Worm (Caenorhabditis elegans) whole organism, L4 larva: ENCODE results near the gene srx-68.

Experiments used
- F26F4.8 ChIP-seq: fragments of 200-800 bp; sonication (Bioruptor generic); conservative IDR thresholded peaks from 2 replicates; pipeline ENCODE4 v1.3.6; 2022; ENCODE audit warnings: missing genetic modification characterization, missing compliant biosample characterization
- R02D3.7 ChIP-seq: fragments of 150-350 bp; sonication (generic microtip); optimal IDR thresholded peaks from 3 replicates; lab custom pipeline; 2014; ENCODE audit warnings: missing biosample characterization, missing genetic modification characterization
- T20F7.1 ChIP-seq: fragments of 200-800 bp; sonication (Bioruptor generic); optimal IDR thresholded peaks from 2 replicates; lab custom pipeline; 2018; ENCODE audit warnings: mild to moderate bottlenecking, missing genetic modification characterization, missing compliant biosample characterization
- ZK337.2 ChIP-seq: fragments of 200-800 bp; sonication (Bioruptor generic); IDR thresholded peaks from 2 replicates; pipeline ENCODE4 v1.3.6; 2022; ENCODE audit warnings: missing genetic modification reagents, missing genetic modification characterization, missing compliant biosample characterization
- ZK546.5 ChIP-seq, 2 experiments: sonication (generic microtip); optimal IDR thresholded peaks; 2 replicates each; lab custom pipeline; 2017; ENCODE audit warnings: missing biosample characterization in 2 of 2, missing genetic modification characterization in 2 of 2
- aha-1 ChIP-seq: fragments of 150-350 bp; peaks from one replicate; lab custom pipeline; 2014; ENCODE audit warnings: missing biosample characterization, missing genetic modification characterization
- ceh-32 ChIP-seq: sonication (generic microtip); optimal IDR thresholded peaks from 2 replicates; lab custom pipeline; 2016; ENCODE audit warnings: mild to moderate bottlenecking, missing genetic modification characterization, missing compliant biosample characterization; ENCODE audit not compliant: poor library complexity
- ceh-44 ChIP-seq: fragments of 200-800 bp; sonication (Bioruptor generic); IDR thresholded peaks from 2 replicates; pipeline ENCODE4 v1.3.6; 2022; ENCODE audit warnings: missing genetic modification reagents, missing genetic modification characterization, missing compliant biosample characterization
- ceh-62 ChIP-seq: sonication (generic microtip); optimal IDR thresholded peaks from 2 replicates; lab custom pipeline; 2017; ENCODE audit warnings: missing biosample characterization, missing genetic modification characterization
- ces-1 ChIP-seq: fragments of 150-350 bp; sonication (generic microtip); optimal IDR thresholded peaks from 4 replicates; lab custom pipeline; 2014; ENCODE audit warnings: missing biosample characterization, missing genetic modification reagents, missing genetic modification characterization
- dmd-9 ChIP-seq: fragments of 200-800 bp; sonication (Bioruptor generic); IDR thresholded peaks from 2 replicates; pipeline ENCODE4 v1.3.6; 2022; ENCODE audit warnings: missing genetic modification reagents, missing genetic modification characterization, missing compliant biosample characterization
- duxl-1 ChIP-seq: sonication (generic microtip); optimal IDR thresholded peaks from 2 replicates; lab custom pipeline; 2016; ENCODE audit warnings: mild to moderate bottlenecking, missing genetic modification characterization, moderate library complexity, missing compliant biosample characterization; ENCODE audit not compliant: poor library complexity
- dve-1 ChIP-seq: sonication (generic microtip); optimal IDR thresholded peaks from 2 replicates; lab custom pipeline; 2017; ENCODE audit warnings: antibody characterized with exemption, mild to moderate bottlenecking, missing genetic modification characterization, missing compliant biosample characterization; ENCODE audit not compliant: insufficient read depth
- egl-43 ChIP-seq: fragments of 200-800 bp; sonication (Bioruptor generic); IDR thresholded peaks from 2 replicates; pipeline ENCODE4 v1.3.6; 2022; ENCODE audit warnings: missing genetic modification reagents, missing genetic modification characterization, missing compliant biosample characterization
- lin-1 ChIP-seq: fragments of 200-800 bp; sonication (Bioruptor generic); IDR thresholded peaks from 2 replicates; pipeline ENCODE4 v1.3.6; 2022; ENCODE audit warnings: missing genetic modification reagents, missing genetic modification characterization, missing compliant biosample characterization
- mdl-1 ChIP-seq, 2 experiments: fragments of 150-350 bp in 1 of 2; sonication (generic microtip) in 1 of 2; optimal IDR thresholded peaks; 2 replicates each; lab custom pipeline; 2014 to 2017; ENCODE audit warnings: missing biosample characterization in 2 of 2, missing genetic modification characterization in 2 of 2
- mep-1 ChIP-seq: fragments of 150-350 bp; sonication (generic microtip); optimal IDR thresholded peaks from 3 replicates; lab custom pipeline; 2014; ENCODE audit warnings: missing biosample characterization, missing genetic modification characterization
- nhr-237 ChIP-seq: sonication (generic microtip); optimal IDR thresholded peaks from 2 replicates; lab custom pipeline; 2017; ENCODE audit warnings: missing biosample characterization, missing genetic modification characterization
- nhr-28 ChIP-seq: fragments of 150-350 bp; optimal IDR thresholded peaks from 2 replicates; lab custom pipeline; 2014; ENCODE audit warnings: missing biosample characterization, missing genetic modification characterization
- nhr-41 ChIP-seq: fragments of 200-800 bp; sonication (Bioruptor generic); IDR thresholded peaks from 2 replicates; pipeline ENCODE4 v1.3.6; 2022; ENCODE audit warnings: missing genetic modification reagents, missing genetic modification characterization, missing compliant biosample characterization
- nhr-42 ChIP-seq: fragments of 200-800 bp; sonication (Bioruptor generic); IDR thresholded peaks from 2 replicates; pipeline ENCODE4 v1.3.6; 2022; ENCODE audit warnings: missing genetic modification characterization, missing compliant biosample characterization
- nhr-48 ChIP-seq: sonication (generic microtip); optimal IDR thresholded peaks from 2 replicates; lab custom pipeline; 2016; ENCODE audit warnings: mild to moderate bottlenecking, missing genetic modification characterization, missing compliant biosample characterization
- nhr-6 ChIP-seq: fragments of 150-350 bp; optimal IDR thresholded peaks from 2 replicates; lab custom pipeline; 2014; ENCODE audit warnings: missing biosample characterization, missing genetic modification characterization
- nhr-76 ChIP-seq: fragments of 150-350 bp; optimal IDR thresholded peaks from 2 replicates; lab custom pipeline; 2014; ENCODE audit warnings: missing biosample characterization, missing genetic modification characterization
- nhr-77 ChIP-seq: fragments of 150-350 bp; optimal IDR thresholded peaks from 2 replicates; lab custom pipeline; 2014; ENCODE audit warnings: missing biosample characterization, missing genetic modification characterization
- php-3 ChIP-seq: fragments of 200-800 bp; sonication (Bioruptor generic); IDR thresholded peaks from 2 replicates; pipeline ENCODE4 v1.3.6; 2022; ENCODE audit warnings: missing genetic modification reagents, missing genetic modification characterization, missing compliant biosample characterization
- pqm-1 ChIP-seq: sonication (generic microtip); optimal IDR thresholded peaks from 2 replicates; lab custom pipeline; 2017; ENCODE audit warnings: missing biosample characterization, missing genetic modification characterization
- saeg-2 ChIP-seq: fragments of 200-800 bp; sonication (Bioruptor generic); IDR thresholded peaks from 2 replicates; pipeline ENCODE4 v1.3.6; 2022; ENCODE audit warnings: missing genetic modification reagents, missing genetic modification characterization, missing compliant biosample characterization
- sdz-12 ChIP-seq: fragments of 200-800 bp; sonication (Bioruptor generic); optimal IDR thresholded peaks from 2 replicates; lab custom pipeline; 2018; ENCODE audit warnings: mild to moderate bottlenecking, missing genetic modification characterization, missing compliant biosample characterization
- set-16 ChIP-seq: fragments of 200-800 bp; sonication (Bioruptor generic); IDR thresholded peaks from 2 replicates; pipeline ENCODE4 v1.3.6; 2022; ENCODE audit warnings: missing genetic modification reagents, missing genetic modification characterization, missing compliant biosample characterization
- snpc-1.2 ChIP-seq: fragments of 200-800 bp; sonication (Bioruptor generic); IDR thresholded peaks from 2 replicates; pipeline ENCODE4 v1.3.6; 2022; ENCODE audit warnings: missing genetic modification reagents, missing genetic modification characterization, missing compliant biosample characterization
- spr-1 ChIP-seq: sonication (generic microtip); optimal IDR thresholded peaks from 2 replicates; lab custom pipeline; 2016; ENCODE audit warnings: mild to moderate bottlenecking, missing genetic modification characterization, missing compliant biosample characterization
- tag-97 ChIP-seq: fragments of 200-800 bp; sonication (Bioruptor generic); IDR thresholded peaks from 2 replicates; pipeline ENCODE4 v1.3.6; 2022; ENCODE audit warnings: missing genetic modification characterization, missing compliant biosample characterization
- tra-1 ChIP-seq: fragments of 200-800 bp; sonication (Bioruptor generic); IDR thresholded peaks from 2 replicates; pipeline ENCODE4 v1.3.6; 2022; ENCODE audit warnings: missing genetic modification reagents, missing genetic modification characterization, missing compliant biosample characterization
- unc-39 ChIP-seq: sonication (generic microtip); optimal IDR thresholded peaks from 2 replicates; lab custom pipeline; 2017; ENCODE audit warnings: missing biosample characterization, missing genetic modification characterization
- unc-62 ChIP-seq, 3 experiments: fragments of 150-350 bp in 1 of 3; sonication (generic microtip); optimal IDR thresholded peaks in 2 of 3; peaks in 1 of 3; 1 replicate in 1 of 3; 2 replicates in 2 of 3; lab custom pipeline; 2014 to 2017; ENCODE audit warnings: missing biosample characterization in 3 of 3, missing genetic modification characterization in 3 of 3, missing genetic modification reagents in 3 of 3, missing genotype in 1 of 3
- vab-7 ChIP-seq: fragments of 200-800 bp; sonication (Bioruptor generic); IDR thresholded peaks from 2 replicates; pipeline ENCODE4 v1.3.6; 2022; ENCODE audit warnings: missing genetic modification reagents, missing genetic modification characterization, missing compliant biosample characterization
- zfp-3 ChIP-seq: fragments of 200-800 bp; sonication (Bioruptor generic); conservative IDR thresholded peaks from 2 replicates; pipeline ENCODE4 v1.3.6; 2022; ENCODE audit warnings: missing genetic modification reagents, missing genetic modification characterization, missing compliant biosample characterization
- zip-2 ChIP-seq: fragments of 150-350 bp; optimal IDR thresholded peaks from 2 replicates; lab custom pipeline; 2014; ENCODE audit warnings: missing biosample characterization, missing genetic modification characterization

The srx-68 gene

DNA sequence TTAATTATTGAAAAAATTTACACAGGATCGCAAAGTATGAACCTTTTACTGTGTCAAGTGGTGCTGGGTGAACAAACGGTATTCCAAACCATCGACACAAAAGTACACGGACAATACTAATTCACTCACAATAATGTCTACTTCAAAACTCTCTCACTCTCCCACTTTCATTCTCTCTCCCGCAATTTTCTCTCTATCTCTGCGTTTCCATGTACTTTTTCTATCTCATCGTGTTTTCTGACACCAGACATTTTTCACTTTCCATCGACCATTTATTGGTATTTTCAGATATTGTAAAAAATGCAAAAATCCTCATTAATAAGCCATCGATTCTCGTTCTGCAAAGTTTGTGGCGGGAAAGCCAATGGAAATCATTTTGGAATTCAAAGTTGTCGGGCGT is 6.7 kb upstream of the srx-68 start, which contains the start of gene nhr-156:
Gene nhr-156, plus strand, starts transcription at position 266 of the 400 bp plus-strand sequence.
- TF ChIP-seq ZK546.5 (tag; optimal IDR thresholded peaks at IDR 0.05; lab: Kevin White, UChicago): no peak
- TF ChIP-seq unc-39 (tag; lab: Kevin White, UChicago): no peak
- no peak for TF ChIP-seq nhr-42 (GFP tag; lab: Robert Waterston, UW)
- peak; percentile 0 for TF ChIP-seq nhr-28
- no peak for TF ChIP-seq F26F4.8
- TF ChIP-seq nhr-41 (GFP tag; lab: Robert Waterston, UW): no peak
- no peak for TF ChIP-seq php-3 (GFP tag; lab: Robert Waterston, UW)
- TF ChIP-seq T20F7.1 (GFP tag; lab: Kevin White, UChicago): no peak
- no peak for TF ChIP-seq lin-1 (GFP tag; lab: Robert Waterston, UW)
- peak; percentile 3 for TF ChIP-seq pqm-1 (tag; lab: Kevin White, UChicago)
- TF ChIP-seq tag-97: no peak
- no peak for TF ChIP-seq unc-62 (GFP tag; optimal IDR thresholded peaks at IDR 0.05 in 1 of 2; lab: Kevin White, UChicago)
- TF ChIP-seq unc-62 (tag; optimal IDR thresholded peaks at IDR 0.05; lab: Kevin White, UChicago): no peak
- no peak for TF ChIP-seq sdz-12
- TF ChIP-seq duxl-1 (tag; lab: Kevin White, UChicago): peak; percentile 81
- TF ChIP-seq mdl-1 (tag; optimal IDR thresholded peaks at IDR 0.05; lab: Kevin White, UChicago): no peak

DNA sequence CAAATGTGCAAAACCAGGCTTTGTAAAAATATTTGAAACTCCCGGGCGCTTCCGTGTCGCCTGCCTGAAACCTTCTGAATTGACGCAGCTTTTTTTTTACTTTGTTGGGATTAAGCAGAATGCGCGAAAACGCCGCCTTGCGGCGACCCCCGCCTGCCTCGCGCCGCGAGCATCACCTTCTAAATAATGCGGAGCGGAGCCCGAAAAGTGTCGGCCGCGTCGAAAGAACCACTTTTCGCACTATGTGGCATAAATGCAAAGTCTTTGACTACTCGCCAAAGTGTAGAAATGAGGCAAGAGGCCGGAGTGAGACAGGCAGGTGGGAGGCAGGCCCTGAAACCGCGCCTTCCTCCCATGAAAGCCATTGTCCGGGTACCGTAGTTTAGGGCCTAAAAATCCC is 559 bp downstream of the srx-68 start:
- no peak for TF ChIP-seq R02D3.7
- peak; percentile 67 for TF ChIP-seq set-16 (GFP tag; lab: Robert Waterston, UW)
- 0 out of 2 replicates have a peak, but pooled peaks have one; percentile 9 for TF ChIP-seq egl-43 (GFP tag; lab: Robert Waterston, UW)
- TF ChIP-seq aha-1: peak; percentile 76
- TF ChIP-seq nhr-237: no peak
- no peak for TF ChIP-seq nhr-77
- TF ChIP-seq nhr-48: no peak
- TF ChIP-seq duxl-1 (tag; lab: Kevin White, UChicago): no peak
- TF ChIP-seq ceh-44 (GFP tag; lab: Robert Waterston, UW): no peak
- no peak for TF ChIP-seq saeg-2 (GFP tag; lab: Robert Waterston, UW)
- TF ChIP-seq unc-62 (GFP tag; optimal IDR thresholded peaks at IDR 0.05 in 1 of 2; lab: Kevin White, UChicago): peak in 1 of 2 experiments; percentile 29
- no peak for TF ChIP-seq unc-62 (tag; optimal IDR thresholded peaks at IDR 0.05; lab: Kevin White, UChicago)
- TF ChIP-seq zip-2: no peak
- no peak for TF ChIP-seq unc-39 (tag; lab: Kevin White, UChicago)

DNA sequence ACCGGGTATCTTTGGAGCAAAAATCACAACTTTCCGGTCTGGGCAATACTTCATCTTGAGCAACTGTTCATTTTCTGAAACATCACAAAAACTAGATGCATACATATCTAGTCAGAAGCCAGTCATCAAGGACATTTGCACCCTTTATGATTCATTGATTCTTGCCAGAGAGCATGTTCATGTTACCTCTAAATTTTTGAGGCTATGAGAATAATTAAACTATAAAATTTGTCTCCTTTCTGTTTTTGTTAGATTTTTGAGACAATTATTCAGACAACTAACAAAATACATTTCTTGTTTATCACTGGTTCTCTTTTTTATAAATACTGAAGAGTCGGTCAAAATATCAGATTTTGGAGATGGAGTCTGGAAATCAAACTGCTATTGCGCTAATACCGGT is 3.9 kb downstream of the srx-68 start, which contains the start of gene srx-67:
Gene srx-67, plus strand, starts transcription at position 301 of the 400 bp plus-strand sequence.
- TF ChIP-seq ZK337.2 (GFP tag; lab: Robert Waterston, UW): no peak
- no peak for TF ChIP-seq tag-97
- TF ChIP-seq set-16 (GFP tag; lab: Robert Waterston, UW): no peak
- TF ChIP-seq aha-1: peak; percentile 74
- no peak for TF ChIP-seq ceh-32 (tag; lab: Kevin White, UChicago)

DNA sequence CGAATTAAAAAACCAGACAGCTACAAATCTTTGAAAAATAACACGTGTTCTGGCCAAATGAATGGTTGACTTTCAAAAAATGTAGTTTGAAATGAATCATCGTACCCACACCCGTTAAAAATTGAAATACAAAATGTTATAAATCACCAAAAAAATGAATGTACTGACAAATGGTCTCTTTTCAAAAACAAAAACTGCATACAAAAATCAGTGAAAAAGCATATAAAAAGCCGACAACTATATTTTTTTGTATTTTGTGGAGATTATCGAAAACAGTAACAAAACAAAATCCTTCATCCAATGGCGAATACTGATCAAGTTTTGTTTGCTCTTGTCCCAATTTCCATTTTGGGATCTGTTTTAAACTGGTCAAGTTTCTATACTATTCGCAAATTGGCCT is 6.7 kb downstream of the srx-68 start, which contains the start of gene srx-66:
Gene srx-66, plus strand, starts transcription at position 301 of the 400 bp plus-strand sequence.
- TF ChIP-seq dve-1 (tag; lab: Kevin White, UChicago) (no peak), tra-1 (GFP tag; lab: Robert Waterston, UW) (no peak), nhr-77 (no peak), duxl-1 (tag; lab: Kevin White, UChicago) (no peak), vab-7 (GFP tag; lab: Robert Waterston, UW) (no peak), ceh-62 (tag; lab: Kevin White, UChicago) (no peak), ces-1 (GFP tag; lab: Kevin White, UChicago) (no peak), set-16 (GFP tag; lab: Robert Waterston, UW) (no peak), nhr-6 (tag; lab: Kevin White, UChicago) (no peak), mep-1 (tag; lab: Kevin White, UChicago) (no peak), nhr-76 (tag; lab: Kevin White, UChicago) (no peak), dmd-9 (GFP tag; lab: Robert Waterston, UW) (no peak), zfp-3 (no peak), unc-62 (GFP tag; optimal IDR thresholded peaks at IDR 0.05 in 1 of 2; lab: Kevin White, UChicago) (no peak), unc-62 (tag; optimal IDR thresholded peaks at IDR 0.05; lab: Kevin White, UChicago) (no peak), snpc-1.2 (no peak), spr-1 (tag; lab: Kevin White, UChicago) (no peak)
